Worm (Caenorhabditis elegans): Measurements from ENCODE around the gene F12A10.9.

ce11 chrII:5515542-5515941 lies 17.1 kb downstream of the F12A10.9 start, which contains the start of gene ZK177.3:
- no peak for TF ChIP-seq F26F4.8 (GFP tag; conservative IDR thresholded peaks at IDR 0.05)
- no peak for TF ChIP-seq nhr-48 (tag; optimal IDR thresholded peaks at IDR 0.05)
- no peak for TF ChIP-seq lin-39 (tag; optimal IDR thresholded peaks at IDR 0.05)
- TF ChIP-seq nhr-10 (tag; optimal IDR thresholded peaks at IDR 0.05): no peak
- no peak for TF ChIP-seq lin-1 (GFP tag; IDR thresholded peaks at IDR 0.05)
